Worm (Caenorhabditis elegans): Measurements from ENCODE around the gene K09F6.3.
"Not testable (repeated sequence)": the region's sequence is repeated elsewhere in the genome, so short reads cannot be mapped to it uniquely, and the experiment has no call there.

Gene K09F6.3

DNA sequence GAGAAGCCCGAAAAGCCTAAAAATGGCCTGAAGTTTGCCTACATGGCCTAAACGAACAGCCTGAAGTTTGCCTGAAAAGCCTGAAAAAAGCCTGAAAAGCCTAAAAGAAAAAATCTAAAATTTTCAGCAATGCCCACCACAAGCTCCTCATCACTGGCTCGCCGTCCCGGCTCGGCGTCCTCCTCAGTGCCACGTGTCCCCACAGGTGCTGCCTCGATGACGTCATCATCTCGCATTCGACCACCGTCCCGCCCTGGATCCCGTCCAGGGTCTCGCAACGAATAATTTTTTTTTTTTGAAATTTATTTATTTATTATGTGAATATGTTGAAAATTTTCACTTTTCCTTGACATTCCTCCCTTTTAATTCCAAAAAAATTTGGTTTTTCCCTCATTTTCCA is 1.3 kb upstream of the K09F6.3 start (continued):
- TF ChIP-seq alr-1 (tag; optimal IDR thresholded peaks at IDR 0.05; ENCODE audit: borderline replicate concordance) (no peak), irx-1 (tag; optimal IDR thresholded peaks at IDR 0.05) (no peak)

DNA sequence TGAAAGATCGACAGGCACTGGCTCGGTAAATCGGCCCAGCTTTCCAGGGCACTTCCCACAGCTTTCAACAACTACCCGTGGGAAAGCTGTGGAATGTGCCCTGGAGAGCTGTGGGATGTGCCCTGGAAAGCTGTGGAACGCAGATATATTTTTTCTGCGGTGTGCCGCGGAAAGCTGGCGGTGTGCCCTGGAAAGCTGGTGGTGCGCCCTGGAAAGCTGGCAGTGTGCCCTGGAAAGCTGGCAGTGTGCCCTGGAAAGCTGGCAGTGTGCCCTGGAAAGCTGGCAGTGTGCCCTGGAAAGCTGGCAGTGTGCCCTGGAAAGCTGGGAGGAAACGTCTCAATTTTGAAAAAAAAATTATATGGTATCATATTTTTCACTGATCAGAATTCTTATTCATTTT is 18.8 kb downstream of the K09F6.3 start:
- TF ChIP-seq nhr-85 (tag) = no peak
- TF ChIP-seq F16B12.6 (tag; optimal IDR thresholded peaks at IDR 0.05) = no peak
- no peak for TF ChIP-seq nhr-237 (tag; optimal IDR thresholded peaks at IDR 0.05)
- no peak for TF ChIP-seq fos-1 (tag; optimal IDR thresholded peaks at IDR 0.05)
- no peak for TF ChIP-seq alr-1 (tag; optimal IDR thresholded peaks at IDR 0.05; ENCODE audit: borderline replicate concordance)
- no peak for TF ChIP-seq sox-4 (tag; optimal IDR thresholded peaks at IDR 0.05)
- TF ChIP-seq sptf-1 (tag; optimal IDR thresholded peaks at IDR 0.05) = no peak
- no peak for TF ChIP-seq Y116A8C.19 (tag; optimal IDR thresholded peaks at IDR 0.05; ENCODE audit: borderline replicate concordance)
- TF ChIP-seq aly-2 (tag; optimal IDR thresholded peaks at IDR 0.05) = no peak
- no peak for TF ChIP-seq egl-27 (tag; optimal IDR thresholded peaks at IDR 0.05)
- TF ChIP-seq elt-2 (tag; optimal IDR thresholded peaks at IDR 0.05) = no peak
- no peak for TF ChIP-seq nhr-76 (tag; optimal IDR thresholded peaks at IDR 0.05)
- TF ChIP-seq C34B4.2 (tag; optimal IDR thresholded peaks at IDR 0.05) = no peak
- no peak for TF ChIP-seq lin-39 (tag; optimal IDR thresholded peaks at IDR 0.05)
- no peak for TF ChIP-seq C04F5.9 (tag; optimal IDR thresholded peaks at IDR 0.05)
- no peak for TF ChIP-seq snu-23 (GFP tag; optimal IDR thresholded peaks at IDR 0.05)
- no peak for TF ChIP-seq mab-9 (GFP tag; IDR thresholded peaks at IDR 0.05)
- TF ChIP-seq zip-4 (GFP tag; optimal IDR thresholded peaks at IDR 0.05) = no peak
- no peak for TF ChIP-seq mdl-1 (tag; optimal IDR thresholded peaks at IDR 0.05)
- no peak for TF ChIP-seq nhr-71 (tag; optimal IDR thresholded peaks at IDR 0.05)

DNA sequence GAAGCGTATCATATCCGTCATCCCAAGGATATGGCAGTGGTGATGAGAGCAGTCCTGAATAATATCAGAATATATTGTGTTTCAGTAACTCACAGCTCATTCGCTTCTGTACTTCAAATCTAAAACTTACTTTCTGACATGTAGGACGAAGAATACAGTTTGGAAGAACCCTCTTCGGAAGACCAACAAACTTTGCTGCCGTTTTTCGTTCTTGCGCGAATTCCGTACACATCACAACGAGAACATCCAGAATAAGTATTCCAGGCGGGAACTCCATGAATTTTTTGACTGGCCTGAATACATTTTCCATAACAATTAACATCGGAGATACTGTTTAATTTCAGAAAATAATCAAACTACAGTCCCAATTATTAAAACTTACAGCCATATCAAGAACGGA is 22.5 kb downstream of the K09F6.3 start, which contains the start of gene K09F6.15:
TSS of gene K09F6.15 (minus strand) at position 101 of the 400 bp plus-strand sequence.
- TF ChIP-seq lin-13 (GFP tag; optimal IDR thresholded peaks at IDR 0.05) (no peak), tlp-1 (tag; optimal IDR thresholded peaks at IDR 0.05) (no peak), ama-1 (optimal IDR thresholded peaks at IDR 0.05) (no peak), lsy-2 (tag; optimal IDR thresholded peaks at IDR 0.05) (no peak), C34B4.2 (tag; optimal IDR thresholded peaks at IDR 0.05) (no peak), vab-15 (tag; optimal IDR thresholded peaks at IDR 0.05) (no peak)

ce11 chrII:2279263-2279662 is 24.3 kb downstream of the K09F6.3 start, which contains the start of gene K09F6.6:
K09F6.6 (minus strand) TSS chrII:2279305.
- TF ChIP-seq ceh-8 (GFP tag; optimal IDR thresholded peaks at IDR 0.05) (no peak), nhr-85 (tag) (no peak), nhr-47 (tag; optimal IDR thresholded peaks at IDR 0.05) (no peak)

DNA sequence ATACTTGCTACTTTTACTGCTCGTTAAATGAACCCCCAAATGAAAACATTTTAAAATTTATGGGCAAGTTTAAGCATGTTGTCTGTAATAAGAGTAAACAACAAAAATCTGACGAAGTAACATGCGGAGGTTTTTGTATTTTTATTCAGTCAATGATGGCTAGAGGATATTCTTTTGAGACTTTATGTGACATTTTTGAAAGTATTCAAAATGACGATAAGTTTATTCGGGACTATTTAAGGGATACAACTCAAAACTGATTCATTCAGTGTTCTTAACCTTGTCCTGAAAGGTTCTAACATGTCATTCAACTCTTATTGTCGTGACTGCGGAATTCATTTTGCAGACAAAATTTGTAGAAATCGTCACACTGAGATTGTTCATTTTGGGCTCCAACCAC is 24.9 kb downstream of the K09F6.3 start, which contains the start of gene K09F6.11:
TSS of gene K09F6.11 (plus strand) at position 301 of the 400 bp plus-strand sequence.
- TF ChIP-seq swsn-7 (tag; optimal IDR thresholded peaks at IDR 0.05) = no peak
- no peak for TF ChIP-seq lsy-2 (tag; optimal IDR thresholded peaks at IDR 0.05)
- TF ChIP-seq unc-130 (tag; optimal IDR thresholded peaks at IDR 0.05) = no peak
- TF ChIP-seq dpl-1 (GFP tag; optimal IDR thresholded peaks at IDR 0.05) = no peak
- no peak for TF ChIP-seq unc-30 (tag; optimal IDR thresholded peaks at IDR 0.05)
- no peak for TF ChIP-seq mep-1 (tag; optimal IDR thresholded peaks at IDR 0.05)
- no peak for TF ChIP-seq pag-3 (tag; optimal IDR thresholded peaks at IDR 0.05; ENCODE audit: borderline replicate concordance, insufficient read depth)

ce11 chrII:2282599-2282998 is 27.6 kb downstream of the K09F6.3 start, which contains the start of gene K09F6.9:
K09F6.9 (minus strand) TSS chrII:2282699.
- TF ChIP-seq lin-15B, fkh-8, mep-1 (tag; optimal IDR thresholded peaks at IDR 0.05): not testable (repeated sequence)
